Worm (Caenorhabditis elegans) whole organism, L1 larva: ENCODE data around the gene srlf-15.

Experiments
- blmp-1 ChIP-seq: fragments of 150-350 bp; optimal IDR thresholded peaks from 2 replicates; lab custom pipeline; 2014; ENCODE audit warnings: missing biosample characterization, missing genetic modification characterization
- fkh-10 ChIP-seq: sonication (generic microtip); optimal IDR thresholded peaks from 2 replicates; lab custom pipeline; 2017; ENCODE audit warnings: missing biosample characterization, missing genetic modification reagents, missing genetic modification characterization
- mab-9 ChIP-seq: fragments of 200-800 bp; sonication (Bioruptor generic); IDR thresholded peaks from 2 replicates; pipeline ENCODE4 v1.3.6; 2022; ENCODE audit warnings: missing genetic modification reagents, missing genetic modification characterization, missing compliant biosample characterization
- mdl-1 ChIP-seq, 2 experiments: fragments of 150-350 bp; optimal IDR thresholded peaks; 2 replicates each; lab custom pipeline; 2014 to 2017; ENCODE audit warnings: missing biosample characterization in 2 of 2, missing genetic modification characterization in 2 of 2, inconsistent platforms in 1 of 2
- zag-1 ChIP-seq: fragments of 150-350 bp; optimal IDR thresholded peaks from 2 replicates; lab custom pipeline; 2014; ENCODE audit warnings: missing biosample characterization, missing genetic modification characterization

- TF ChIP-seq zag-1 (no peak), fkh-10 (GFP tag; lab: Kevin White, UChicago) (no peak), mdl-1 (tag; optimal IDR thresholded peaks at IDR 0.05; lab: Kevin White, UChicago) (no peak), blmp-1 (tag; lab: Kevin White, UChicago) (no peak), mab-9 (GFP tag; lab: Robert Waterston, UW) (no peak)
Observed at ce11 chrII:11004381-11004780, 31.5 kb upstream of the srlf-15 start.
